Fruit fly (Drosophila melanogaster) whole organism, prepupa: Measurements from ENCODE around the gene CG43229.

Source experiments
- Blimp-1 ChIP-seq: fragments of 200-800 bp; sonication (Bioruptor generic); optimal IDR thresholded peaks from 3 replicates; lab custom pipeline; 2017; ENCODE audit warnings: missing biosample characterization, missing genetic modification characterization, mild to moderate bottlenecking, moderate library complexity, missing genetic modification reagents
- CG10669 ChIP-seq: fragments of 200-800 bp; sonication (Bioruptor generic); optimal IDR thresholded peaks from 3 replicates; lab custom pipeline; 2018; ENCODE audit warnings: missing biosample characterization, mild to moderate bottlenecking, missing genetic modification characterization, moderate library complexity
- CG11294 ChIP-seq: fragments of 200-800 bp; sonication (Bioruptor generic); IDR thresholded peaks from 2 replicates; pipeline ENCODE4 v1.3.6; 2022; ENCODE audit warnings: missing biosample characterization, missing genetic modification characterization
- CG11762 ChIP-seq: fragments of 200-800 bp; sonication (Bioruptor generic); optimal IDR thresholded peaks from 3 replicates; lab custom pipeline; 2016; ENCODE audit warnings: missing biosample characterization, missing genetic modification characterization; ENCODE audit not compliant: insufficient read depth
- CG11902 ChIP-seq: fragments of 200-800 bp; sonication (Bioruptor generic); optimal IDR thresholded peaks from 3 replicates; lab custom pipeline; 2016; ENCODE audit warnings: missing biosample characterization, missing genetic modification characterization
- CG15336 ChIP-seq: fragments of 200-800 bp; sonication (Bioruptor generic); IDR thresholded peaks from 2 replicates; pipeline ENCODE4 v1.3.6; 2022; ENCODE audit warnings: missing biosample characterization, missing genetic modification characterization
- CG1621 ChIP-seq: fragments of 200-800 bp; sonication (Bioruptor generic); optimal IDR thresholded peaks from 3 replicates; lab custom pipeline; 2018; ENCODE audit warnings: missing biosample characterization, mild to moderate bottlenecking, missing genetic modification characterization
- CG16779 ChIP-seq: fragments of 200-800 bp; sonication (Bioruptor generic); optimal IDR thresholded peaks from 3 replicates; lab custom pipeline; 2017; ENCODE audit warnings: missing biosample characterization, mild to moderate bottlenecking, missing genetic modification characterization
- CG3032 ChIP-seq: fragments of 200-800 bp; optimal IDR thresholded peaks from 2 replicates; lab custom pipeline; 2019; ENCODE audit warnings: missing biosample characterization, mild to moderate bottlenecking, missing genetic modification characterization, moderate library complexity
- CG31627 ChIP-seq: fragments of 200-800 bp; sonication (Bioruptor generic); optimal IDR thresholded peaks from 3 replicates; lab custom pipeline; 2016; ENCODE audit warnings: missing biosample characterization, missing genetic modification characterization
- CG32006 ChIP-seq: fragments of 200-800 bp; sonication (Bioruptor generic); optimal IDR thresholded peaks from 3 replicates; lab custom pipeline; 2017; ENCODE audit warnings: missing biosample characterization, mild to moderate bottlenecking, missing genetic modification characterization
- CG34406 ChIP-seq: fragments of 200-800 bp; sonication (Bioruptor generic); optimal IDR thresholded peaks from 3 replicates; lab custom pipeline; 2016; ENCODE audit warnings: missing biosample characterization, missing genetic modification characterization
- CG3919 ChIP-seq: fragments of 200-800 bp; sonication (Bioruptor generic); optimal IDR thresholded peaks from 3 replicates; lab custom pipeline; 2016; ENCODE audit warnings: missing biosample characterization, missing genetic modification characterization
- CG4318 ChIP-seq: fragments of 200-800 bp; sonication (Bioruptor generic); optimal IDR thresholded peaks from 3 replicates; lab custom pipeline; 2017; ENCODE audit warnings: missing biosample characterization, mild to moderate bottlenecking, missing genetic modification characterization
- CG6163 ChIP-seq: fragments of 200-800 bp; sonication (Bioruptor generic); IDR thresholded peaks from 3 replicates; pipeline ENCODE4 v1.3.6; 2022; ENCODE audit warnings: missing biosample characterization, missing genetic modification characterization
- CG6276 ChIP-seq: fragments of 200-800 bp; sonication (Bioruptor generic); optimal IDR thresholded peaks from 2 replicates; lab custom pipeline; 2017; ENCODE audit warnings: missing biosample characterization, mild to moderate bottlenecking, missing genetic modification characterization
- CG6792 ChIP-seq: fragments of 200-800 bp; sonication (Bioruptor generic); optimal IDR thresholded peaks from 3 replicates; lab custom pipeline; 2016; ENCODE audit warnings: missing biosample characterization, missing genetic modification characterization
- CG6808 ChIP-seq: fragments of 200-800 bp; sonication (Bioruptor generic); optimal IDR thresholded peaks from 3 replicates; lab custom pipeline; 2017; ENCODE audit warnings: missing biosample characterization, missing genetic modification characterization, mild to moderate bottlenecking, moderate library complexity, missing genetic modification reagents
- CG7368 ChIP-seq: fragments of 200-800 bp; sonication (Bioruptor generic); optimal IDR thresholded peaks from 3 replicates; lab custom pipeline; 2016; ENCODE audit warnings: missing biosample characterization, missing genetic modification characterization
- CG8119 ChIP-seq: fragments of 200-800 bp; sonication (Bioruptor generic); IDR thresholded peaks from 3 replicates; pipeline ENCODE4 v1.3.6; 2022; ENCODE audit warnings: missing biosample characterization, missing genetic modification characterization
- CG8319 ChIP-seq: fragments of 200-800 bp; sonication (Bioruptor generic); optimal IDR thresholded peaks from 3 replicates; lab custom pipeline; 2016; ENCODE audit warnings: missing biosample characterization, missing genetic modification characterization
- CG8632 ChIP-seq: fragments of 200-800 bp; sonication (Bioruptor generic); optimal IDR thresholded peaks from 3 replicates; lab custom pipeline; 2016; ENCODE audit warnings: missing biosample characterization, missing genetic modification characterization
- Eip75B ChIP-seq: fragments of 200-800 bp; sonication (Bioruptor generic); optimal IDR thresholded peaks from 3 replicates; lab custom pipeline; 2016; ENCODE audit warnings: missing biosample characterization, missing genetic modification characterization
- Eip78C ChIP-seq: fragments of 200-800 bp; sonication (Bioruptor generic); peaks from one replicate; lab custom pipeline; 2016; ENCODE audit warnings: missing biosample characterization, missing genetic modification characterization
- Eip93F ChIP-seq: fragments of 200-800 bp; sonication (Bioruptor generic); optimal IDR thresholded peaks from 2 replicates; lab custom pipeline; 2016; ENCODE audit warnings: missing biosample characterization, mild to moderate bottlenecking, missing genetic modification characterization
- Gug ChIP-seq: fragments of 200-800 bp; sonication (Bioruptor generic); IDR thresholded peaks from 2 replicates; pipeline ENCODE4 v1.3.6; 2022; ENCODE audit warnings: missing biosample characterization, missing genetic modification characterization
- Hr38 ChIP-seq: sonication (Bioruptor generic); optimal IDR thresholded peaks from 2 replicates; lab custom pipeline; 2016; ENCODE audit warnings: missing biosample characterization, missing genetic modification characterization
- Hr39 ChIP-seq: fragments of 200-800 bp; sonication (Bioruptor generic); optimal IDR thresholded peaks from 2 replicates; lab custom pipeline; 2016; ENCODE audit warnings: missing biosample characterization, missing genetic modification characterization
- Hr4 ChIP-seq: fragments of 200-800 bp; sonication (Bioruptor generic); optimal IDR thresholded peaks from 3 replicates; lab custom pipeline; 2016; ENCODE audit warnings: missing biosample characterization, missing genetic modification characterization
- Lpt ChIP-seq: fragments of 200-800 bp; sonication (Bioruptor generic); optimal IDR thresholded peaks from 3 replicates; lab custom pipeline; 2016; ENCODE audit warnings: missing biosample characterization, missing genetic modification characterization
- OdsH ChIP-seq: fragments of 200-800 bp; sonication (Bioruptor generic); optimal IDR thresholded peaks from 3 replicates; lab custom pipeline; 2016; ENCODE audit warnings: missing biosample characterization, missing genetic modification characterization
- Smox ChIP-seq: fragments of 200-800 bp; sonication (Bioruptor generic); optimal IDR thresholded peaks from 3 replicates; lab custom pipeline; 2016; ENCODE audit warnings: missing biosample characterization, missing genetic modification characterization
- Sox15 ChIP-seq: fragments of 200-800 bp; sonication (Bioruptor generic); optimal IDR thresholded peaks from 3 replicates; lab custom pipeline; 2016; ENCODE audit warnings: missing biosample characterization, missing genetic modification characterization
- achi ChIP-seq: fragments of 200-800 bp; sonication (Bioruptor generic); optimal IDR thresholded peaks from 3 replicates; lab custom pipeline; 2016; ENCODE audit warnings: missing biosample characterization, missing genetic modification characterization
- acj6 ChIP-seq: fragments of 200-800 bp; sonication (Bioruptor generic); optimal IDR thresholded peaks from 3 replicates; lab custom pipeline; 2016; ENCODE audit warnings: missing biosample characterization, missing genetic modification characterization
- cyc ChIP-seq: fragments of 200-800 bp; sonication (Bioruptor generic); optimal IDR thresholded peaks from 3 replicates; lab custom pipeline; 2016; ENCODE audit warnings: missing biosample characterization, missing genetic modification characterization
- dac ChIP-seq: fragments of 200-800 bp; sonication (Bioruptor generic); optimal IDR thresholded peaks from 2 replicates; lab custom pipeline; 2017; ENCODE audit warnings: missing biosample characterization, mild to moderate bottlenecking, missing genetic modification characterization
- eg ChIP-seq: fragments of 200-800 bp; sonication (Bioruptor generic); IDR thresholded peaks from 3 replicates; pipeline ENCODE4 v1.3.6; 2022; ENCODE audit warnings: missing biosample characterization, missing genetic modification characterization
- fd59A ChIP-seq: fragments of 200-800 bp; sonication (Bioruptor generic); optimal IDR thresholded peaks from 2 replicates; lab custom pipeline; 2017; ENCODE audit warnings: missing biosample characterization, mild to moderate bottlenecking, missing genetic modification characterization, missing genetic modification reagents
- fd85E ChIP-seq: fragments of 200-800 bp; sonication (Bioruptor generic); optimal IDR thresholded peaks from 3 replicates; lab custom pipeline; 2016; ENCODE audit warnings: missing biosample characterization, missing genetic modification characterization
- fkh ChIP-seq: fragments of 200-800 bp; sonication (Bioruptor generic); optimal IDR thresholded peaks from 3 replicates; lab custom pipeline; 2017; ENCODE audit warnings: missing biosample characterization, mild to moderate bottlenecking, missing genetic modification characterization, moderate library complexity
- lz ChIP-seq: fragments of 200-800 bp; sonication (Bioruptor generic); optimal IDR thresholded peaks from 3 replicates; lab custom pipeline; 2016; ENCODE audit warnings: missing biosample characterization, missing genetic modification characterization
- pdm3 ChIP-seq: fragments of 200-800 bp; sonication (Bioruptor generic); optimal IDR thresholded peaks from 3 replicates; lab custom pipeline; 2016; ENCODE audit warnings: missing biosample characterization, missing genetic modification characterization
- salr ChIP-seq, 2 experiments: fragments of 200-800 bp; sonication (Bioruptor generic); optimal IDR thresholded peaks; 3 replicates each; lab custom pipeline; 2016 to 2018; ENCODE audit warnings: missing biosample characterization in 2 of 2, missing genetic modification characterization in 2 of 2, mild to moderate bottlenecking in 1 of 2
- spab ChIP-seq: fragments of 200-800 bp; sonication (Bioruptor generic); optimal IDR thresholded peaks from 2 replicates; lab custom pipeline; 2017; ENCODE audit warnings: missing biosample characterization, mild to moderate bottlenecking, missing genetic modification characterization, missing genetic modification reagents
- ss ChIP-seq, 2 experiments: fragments of 200-800 bp; sonication (Bioruptor generic); optimal IDR thresholded peaks; 2 replicates in 1 of 2; 3 replicates in 1 of 2; lab custom pipeline; 2017 to 2018; ENCODE audit warnings: mild to moderate bottlenecking in 2 of 2, missing biosample characterization in 2 of 2, missing genetic modification characterization in 2 of 2, moderate library complexity in 1 of 2
- svp ChIP-seq: fragments of 200-800 bp; sonication (Bioruptor generic); peaks from one replicate; lab custom pipeline; 2016; ENCODE audit warnings: missing biosample characterization, missing genetic modification characterization
- topi ChIP-seq: fragments of 200-800 bp; sonication (Bioruptor generic); optimal IDR thresholded peaks from 3 replicates; lab custom pipeline; 2016; ENCODE audit warnings: missing biosample characterization, missing genetic modification characterization
- vri ChIP-seq: fragments of 200-800 bp; sonication (Bioruptor generic); optimal IDR thresholded peaks from 3 replicates; lab custom pipeline; 2016; ENCODE audit warnings: missing biosample characterization, mild to moderate bottlenecking, missing genetic modification characterization

The CG43229 gene

dm6 chrX:18130168-18130567, 8.2 kb upstream of the CG43229 start, which contains the start of gene CG43133:
Gene CG43133 (minus strand): TSS chrX:18130178.
- TF ChIP-seq pdm3 (GFP tag; lab: Kevin White, UChicago) (no peak), CG6276 (no peak), fd85E (GFP tag; lab: Kevin White, UChicago) (no peak), OdsH (GFP tag; lab: Kevin White, UChicago) (no peak), Gug (GFP tag; lab: Robert Waterston, UW) (no peak), Hr38 (GFP tag; lab: Kevin White, UChicago) (no peak), ss (GFP tag; optimal IDR thresholded peaks at IDR 0.05; lab: Kevin White, UChicago) (no peak), vri (GFP tag; lab: Kevin White, UChicago) (no peak), svp (peak; percentile 88), CG11902 (GFP tag; lab: Kevin White, UChicago) (no peak), CG34406 (GFP tag; lab: Kevin White, UChicago) (no peak), CG1621 (tag; lab: Kevin White, UChicago) (no peak), CG6163 (GFP tag; lab: Robert Waterston, UW) (no peak), Eip78C (GFP tag; lab: Kevin White, UChicago) (peak; percentile 54)

dm6 chrX:18136059-18136458, 2.3 kb upstream of the CG43229 start:
- TF ChIP-seq CG6792 (GFP tag; lab: Kevin White, UChicago) (peak; percentile 26), CG7368 (GFP tag; lab: Kevin White, UChicago) (no peak), OdsH (GFP tag; lab: Kevin White, UChicago) (peak; percentile 43), eg (GFP tag; lab: Robert Waterston, UW) (peak; percentile 63; the same call in 2 of the 3 replicates), CG6808 (no peak), Hr39 (GFP tag; lab: Kevin White, UChicago) (peak; percentile 61), spab (no peak), Eip93F (GFP tag; lab: Kevin White, UChicago) (no peak), svp (peak; percentile 40), Lpt (GFP tag; lab: Kevin White, UChicago) (no peak), dac (GFP tag; lab: Kevin White, UChicago) (no peak), pdm3 (GFP tag; lab: Kevin White, UChicago) (peak; percentile 42), Hr38 (GFP tag; lab: Kevin White, UChicago) (no peak), fd85E (GFP tag; lab: Kevin White, UChicago) (no peak), lz (GFP tag; lab: Kevin White, UChicago) (peak; percentile 37), CG16779 (tag; lab: Kevin White, UChicago) (no peak), CG8319 (GFP tag; lab: Kevin White, UChicago) (peak; percentile 5), CG3919 (GFP tag; lab: Kevin White, UChicago) (no peak), acj6 (peak; percentile 25), CG15336 (GFP tag; lab: Robert Waterston, UW) (peak; percentile 65), Hr4 (GFP tag; lab: Kevin White, UChicago) (peak; percentile 53), CG31627 (peak; percentile 62), achi (GFP tag; lab: Kevin White, UChicago) (peak; percentile 48), fkh (GFP tag; lab: Kevin White, UChicago) (no peak), ss (GFP tag; optimal IDR thresholded peaks at IDR 0.05; lab: Kevin White, UChicago) (no peak), CG11762 (GFP tag; lab: Kevin White, UChicago) (no peak), Eip75B (no peak), cyc (peak; percentile 46), CG11294 (GFP tag; lab: Robert Waterston, UW) (no peak; the same call in 1 of the 2 replicates), CG4318 (GFP tag; lab: Kevin White, UChicago) (no peak), topi (GFP tag; lab: Kevin White, UChicago) (peak; percentile 17), Smox (peak; percentile 15), Blimp-1 (GFP tag; lab: Kevin White, UChicago) (no peak), Sox15 (GFP tag; lab: Kevin White, UChicago) (peak; percentile 25), CG32006 (GFP tag; lab: Kevin White, UChicago) (peak; percentile 67), salr (GFP tag; optimal IDR thresholded peaks at IDR 0.05; lab: Kevin White, UChicago) (peak in 1 of 2 experiments; percentile 0), CG8632 (GFP tag; lab: Kevin White, UChicago) (no peak), fd59A (GFP tag; lab: Kevin White, UChicago) (no peak), CG6276 (no peak), CG3032 (no peak), CG8119 (peak; percentile 51; the same call in 2 of the 3 replicates), CG10669 (GFP tag; lab: Kevin White, UChicago) (no peak)
